Fruit fly (Drosophila melanogaster): Measurements from ENCODE around the gene CG17186.

- TF ChIP-seq insv (optimal IDR thresholded peaks at IDR 0.05) = no peak
- no peak for TF ChIP-seq h (optimal IDR thresholded peaks at IDR 0.05)
- no peak for TF ChIP-seq Sin3A (optimal IDR thresholded peaks at IDR 0.05)
- no peak for TF ChIP-seq psq (optimal IDR thresholded peaks at IDR 0.05)
- TF ChIP-seq Myc (optimal IDR thresholded peaks at IDR 0.05) = no peak
These were observed 40.4 kb upstream of the CG17186 start, which contains the start of gene CG4465 for dm6 chr3R:19917739-19918138.
